Worm (Caenorhabditis elegans): ENCODE measurements around the gene T25D10.1.
A peak's percentile ranks its signal among the peaks of the same experiment; 100 is the strongest.

T25D10.1 gene

ce11 chrII:6398406-6398805 lies 4.8 kb upstream of the T25D10.1 start, which contains the start of gene zig-10:
TSS of gene zig-10 (plus strand) at chrII:6398706.
- TF ChIP-seq ztf-23 (GFP tag; IDR thresholded peaks at IDR 0.05) (no peak), med-1 (GFP tag; optimal IDR thresholded peaks at IDR 0.05; ENCODE audit: insufficient read depth) (no peak), T22C8.4 (GFP tag; IDR thresholded peaks at IDR 0.05) (no peak), tab-1 (GFP tag; IDR thresholded peaks at IDR 0.05) (no peak), ztf-29 (GFP tag; IDR thresholded peaks at IDR 0.05) (no peak), ref-1 (GFP tag; conservative IDR thresholded peaks at IDR 0.05) (no peak), cog-1 (tag; optimal IDR thresholded peaks at IDR 0.05) (no peak), klf-2 (GFP tag; conservative IDR thresholded peaks at IDR 0.05) (no peak), flt-1 (GFP tag; IDR thresholded peaks at IDR 0.05) (no peak)

- TF ChIP-seq cog-1 (tag; optimal IDR thresholded peaks at IDR 0.05) (no peak), klf-2 (GFP tag; conservative IDR thresholded peaks at IDR 0.05) (no peak), ref-1 (GFP tag; conservative IDR thresholded peaks at IDR 0.05) (no peak), tab-1 (GFP tag; IDR thresholded peaks at IDR 0.05) (no peak), med-1 (GFP tag; optimal IDR thresholded peaks at IDR 0.05; ENCODE audit: insufficient read depth) (no peak)
Observed at ce11 chrII:6401649-6402048, 1.6 kb upstream of the T25D10.1 start, which contains the start of gene btb-2. TSS of gene btb-2 (plus strand) at chrII:6401949.

- TF ChIP-seq T22C8.4 (GFP tag; IDR thresholded peaks at IDR 0.05) (no peak), ztf-23 (GFP tag; IDR thresholded peaks at IDR 0.05) (no peak), ref-1 (GFP tag; conservative IDR thresholded peaks at IDR 0.05) (no peak), med-1 (GFP tag; optimal IDR thresholded peaks at IDR 0.05; ENCODE audit: insufficient read depth) (no peak)
Observed at ce11 chrII:6407279-6407678, 4.1 kb downstream of the T25D10.1 start, which contains the start of gene spp-11. TSS of gene spp-11 (minus strand) at chrII:6407379.

- TF ChIP-seq flt-1 (GFP tag; IDR thresholded peaks at IDR 0.05), result no peak
- no peak for TF ChIP-seq tab-1 (GFP tag; IDR thresholded peaks at IDR 0.05)
- TF ChIP-seq ztf-23 (GFP tag; IDR thresholded peaks at IDR 0.05), result peak; percentile 33; the same call in 1 of the 2 replicates
- TF ChIP-seq cog-1 (tag; optimal IDR thresholded peaks at IDR 0.05), result no peak
- TF ChIP-seq ref-1 (GFP tag; conservative IDR thresholded peaks at IDR 0.05), result no peak
- 0 out of 2 replicates have a peak, but pooled peaks have one; percentile 47 for TF ChIP-seq ztf-29 (GFP tag; IDR thresholded peaks at IDR 0.05)
Observed at ce11 chrII:6409098-6409497, 5.9 kb downstream of the T25D10.1 start.

- TF ChIP-seq flt-1 (GFP tag; IDR thresholded peaks at IDR 0.05), result no peak
- no peak for TF ChIP-seq cog-1 (tag; optimal IDR thresholded peaks at IDR 0.05)
- no peak for TF ChIP-seq tab-1 (GFP tag; IDR thresholded peaks at IDR 0.05)
- no peak for TF ChIP-seq ref-1 (GFP tag; conservative IDR thresholded peaks at IDR 0.05)
- TF ChIP-seq ztf-23 (GFP tag; IDR thresholded peaks at IDR 0.05), result no peak
- TF ChIP-seq med-1 (GFP tag; optimal IDR thresholded peaks at IDR 0.05; ENCODE audit: insufficient read depth), result no peak
- no peak for TF ChIP-seq ztf-29 (GFP tag; IDR thresholded peaks at IDR 0.05)
- no peak for TF ChIP-seq T22C8.4 (GFP tag; IDR thresholded peaks at IDR 0.05)
- no peak for TF ChIP-seq klf-2 (GFP tag; conservative IDR thresholded peaks at IDR 0.05)
Observed at ce11 chrII:6410181-6410580, 7.0 kb downstream of the T25D10.1 start, which contains the start of gene T25D10.4. TSS of gene T25D10.4 (minus strand) at chrII:6410281.

ce11 chrII:6411660-6412451 lies 8.7 kb downstream of the T25D10.1 start:
- TF ChIP-seq med-1 (GFP tag; optimal IDR thresholded peaks at IDR 0.05; ENCODE audit: insufficient read depth) (no peak), tab-1 (GFP tag; IDR thresholded peaks at IDR 0.05) (0 out of 2 replicates have a peak, but pooled peaks have one; percentile 53), ztf-23 (GFP tag; IDR thresholded peaks at IDR 0.05) (no peak), ref-1 (GFP tag; conservative IDR thresholded peaks at IDR 0.05) (no peak), flt-1 (GFP tag; IDR thresholded peaks at IDR 0.05) (0 out of 2 replicates have a peak, but pooled peaks have one; percentile 49), klf-2 (GFP tag; conservative IDR thresholded peaks at IDR 0.05) (no peak), ztf-29 (GFP tag; IDR thresholded peaks at IDR 0.05) (no peak)

ce11 chrII:6413788-6414187 lies 10.6 kb downstream of the T25D10.1 start:
- TF ChIP-seq flt-1 (GFP tag; IDR thresholded peaks at IDR 0.05) (no peak), ztf-29 (GFP tag; IDR thresholded peaks at IDR 0.05) (no peak), cog-1 (tag; optimal IDR thresholded peaks at IDR 0.05) (no peak), klf-2 (GFP tag; conservative IDR thresholded peaks at IDR 0.05) (no peak), ztf-23 (GFP tag; IDR thresholded peaks at IDR 0.05) (no peak), med-1 (GFP tag; optimal IDR thresholded peaks at IDR 0.05; ENCODE audit: insufficient read depth) (no peak), ref-1 (GFP tag; conservative IDR thresholded peaks at IDR 0.05) (no peak), T22C8.4 (GFP tag; IDR thresholded peaks at IDR 0.05) (no peak)

- TF ChIP-seq ref-1 (GFP tag; conservative IDR thresholded peaks at IDR 0.05) (no peak), tab-1 (GFP tag; IDR thresholded peaks at IDR 0.05) (no peak), ztf-23 (GFP tag; IDR thresholded peaks at IDR 0.05) (no peak), ztf-29 (GFP tag; IDR thresholded peaks at IDR 0.05) (no peak), med-1 (GFP tag; optimal IDR thresholded peaks at IDR 0.05; ENCODE audit: insufficient read depth) (no peak), klf-2 (GFP tag; conservative IDR thresholded peaks at IDR 0.05) (no peak), T22C8.4 (GFP tag; IDR thresholded peaks at IDR 0.05) (no peak), cog-1 (tag; optimal IDR thresholded peaks at IDR 0.05) (no peak), flt-1 (GFP tag; IDR thresholded peaks at IDR 0.05) (no peak)
Observed at ce11 chrII:6417999-6418398, 14.8 kb downstream of the T25D10.1 start.

ce11 chrII:6419163-6419562 lies 16.0 kb downstream of the T25D10.1 start:
- no peak for TF ChIP-seq klf-2 (GFP tag; conservative IDR thresholded peaks at IDR 0.05)
- TF ChIP-seq flt-1 (GFP tag; IDR thresholded peaks at IDR 0.05), result no peak
- TF ChIP-seq ztf-29 (GFP tag; IDR thresholded peaks at IDR 0.05), result no peak
- TF ChIP-seq T22C8.4 (GFP tag; IDR thresholded peaks at IDR 0.05), result no peak
- TF ChIP-seq ref-1 (GFP tag; conservative IDR thresholded peaks at IDR 0.05), result no peak
- TF ChIP-seq med-1 (GFP tag; optimal IDR thresholded peaks at IDR 0.05; ENCODE audit: insufficient read depth), result no peak
- TF ChIP-seq ztf-23 (GFP tag; IDR thresholded peaks at IDR 0.05), result no peak
- TF ChIP-seq tab-1 (GFP tag; IDR thresholded peaks at IDR 0.05), result no peak
- TF ChIP-seq cog-1 (tag; optimal IDR thresholded peaks at IDR 0.05), result no peak
